Worm (Caenorhabditis elegans) whole organism, late embryonic: ENCODE measurements around the gene F36D3.8.

Source experiments
- T23F11.4 ChIP-seq: fragments of 200-800 bp; sonication (Bioruptor generic); optimal IDR thresholded peaks from 2 replicates; lab custom pipeline; 2018; ENCODE audit warnings: mild to moderate bottlenecking, missing genetic modification characterization, missing compliant biosample characterization
- ahr-1 ChIP-seq: sonication (generic microtip); optimal IDR thresholded peaks from 2 replicates; lab custom pipeline; 2016; ENCODE audit warnings: missing genetic modification characterization, missing compliant biosample characterization
- ama-1 ChIP-seq: fragments of 150-350 bp; optimal IDR thresholded peaks from 2 replicates; lab custom pipeline; 2014
- ceh-22 ChIP-seq: sonication (generic microtip); optimal IDR thresholded peaks from 2 replicates; lab custom pipeline; 2017; ENCODE audit warnings: missing biosample characterization, missing genetic modification characterization
- ceh-48 ChIP-seq: sonication (generic microtip); optimal IDR thresholded peaks from 2 replicates; lab custom pipeline; 2016; ENCODE audit warnings: missing genetic modification characterization, inconsistent platforms, missing compliant biosample characterization
- ceh-9 ChIP-seq: sonication (generic microtip); optimal IDR thresholded peaks from 2 replicates; lab custom pipeline; 2016; ENCODE audit warnings: mild to moderate bottlenecking, missing genetic modification characterization, inconsistent platforms, missing compliant biosample characterization
- eyg-1 ChIP-seq: sonication (generic microtip); optimal IDR thresholded peaks from 2 replicates; lab custom pipeline; 2016; ENCODE audit warnings: missing genotype, missing genetic modification characterization, missing compliant biosample characterization
- hlh-13 ChIP-seq: fragments of 200-800 bp; sonication (Bioruptor generic); optimal IDR thresholded peaks from 2 replicates; lab custom pipeline; 2018; ENCODE audit warnings: mild to moderate bottlenecking, missing genetic modification characterization, missing compliant biosample characterization
- hlh-6 ChIP-seq: sonication (generic microtip); optimal IDR thresholded peaks from 2 replicates; lab custom pipeline; 2016; ENCODE audit warnings: missing genotype, missing genetic modification characterization, missing compliant biosample characterization
- lim-6 ChIP-seq: sonication (generic microtip); optimal IDR thresholded peaks from 2 replicates; lab custom pipeline; 2016; ENCODE audit warnings: missing genetic modification characterization, missing compliant biosample characterization
- lin-11 ChIP-seq: fragments of 200-800 bp; sonication (Bioruptor generic); optimal IDR thresholded peaks from 2 replicates; lab custom pipeline; 2018; ENCODE audit warnings: mild to moderate bottlenecking, missing genetic modification characterization, missing compliant biosample characterization
- nfya-1 ChIP-seq: sonication (generic microtip); optimal IDR thresholded peaks from 2 replicates; lab custom pipeline; 2017; ENCODE audit warnings: missing genetic modification characterization, mild to moderate bottlenecking, missing compliant biosample characterization, antibody characterized with exemption, moderate library complexity
- npax-4 ChIP-seq: sonication (generic microtip); optimal IDR thresholded peaks from 2 replicates; lab custom pipeline; 2016; ENCODE audit warnings: missing genetic modification characterization, missing compliant biosample characterization
- pag-3 ChIP-seq: sonication (generic microtip); optimal IDR thresholded peaks from 2 replicates; lab custom pipeline; 2016; ENCODE audit warnings: missing compliant biosample characterization, missing genetic modification characterization, borderline replicate concordance
- pat-9 ChIP-seq: fragments of 200-800 bp; sonication (Bioruptor generic); optimal IDR thresholded peaks from 2 replicates; lab custom pipeline; 2018; ENCODE audit warnings: mild to moderate bottlenecking, missing genetic modification characterization, moderate library complexity, missing compliant biosample characterization
- pax-1 ChIP-seq: fragments of 150-350 bp; optimal IDR thresholded peaks from 2 replicates; lab custom pipeline; 2014; ENCODE audit warnings: missing biosample characterization, missing genetic modification characterization
- pha-4 ChIP-seq: fragments of 150-350 bp; optimal IDR thresholded peaks from 2 replicates; lab custom pipeline; 2018; ENCODE audit warnings: missing biosample characterization, missing genetic modification reagents, missing genetic modification characterization
- pqm-1 ChIP-seq: sonication (generic microtip); optimal IDR thresholded peaks from 2 replicates; lab custom pipeline; 2016; ENCODE audit warnings: missing genetic modification characterization, missing compliant biosample characterization
- pros-1 ChIP-seq: fragments of 150-350 bp; optimal IDR thresholded peaks from 2 replicates; lab custom pipeline; 2014; ENCODE audit warnings: missing biosample characterization, missing genetic modification reagents, missing genetic modification characterization
- rnt-1 ChIP-seq: sonication (generic microtip); optimal IDR thresholded peaks from 2 replicates; lab custom pipeline; 2016; ENCODE audit warnings: missing genetic modification characterization, missing compliant biosample characterization
- sox-2 ChIP-seq: fragments of 200-800 bp; sonication (Bioruptor generic); IDR thresholded peaks from 2 replicates; pipeline ENCODE4 v1.3.6; 2022; ENCODE audit warnings: missing genetic modification reagents, missing genetic modification characterization, missing compliant biosample characterization
- syd-9 ChIP-seq: sonication (generic microtip); optimal IDR thresholded peaks from 2 replicates; lab custom pipeline; 2016; ENCODE audit warnings: mild to moderate bottlenecking, missing genetic modification characterization, moderate library complexity, missing compliant biosample characterization
- tbx-2 ChIP-seq: sonication (generic microtip); optimal IDR thresholded peaks from 2 replicates; lab custom pipeline; 2016; ENCODE audit warnings: missing genetic modification characterization, missing compliant biosample characterization
- unc-3 ChIP-seq, 2 experiments: fragments of 200-800 bp in 1 of 2; sonication (Bioruptor generic) in 1 of 2; sonication (generic microtip) in 1 of 2; conservative IDR thresholded peaks in 1 of 2; optimal IDR thresholded peaks in 1 of 2; 2 replicates each; pipeline versions ENCODE4 v1.3.6 to Lab custom; 2016 to 2022; ENCODE audit warnings: missing compliant biosample characterization in 2 of 2, missing genetic modification characterization in 2 of 2, missing genetic modification reagents in 1 of 2

The F36D3.8 gene

DNA sequence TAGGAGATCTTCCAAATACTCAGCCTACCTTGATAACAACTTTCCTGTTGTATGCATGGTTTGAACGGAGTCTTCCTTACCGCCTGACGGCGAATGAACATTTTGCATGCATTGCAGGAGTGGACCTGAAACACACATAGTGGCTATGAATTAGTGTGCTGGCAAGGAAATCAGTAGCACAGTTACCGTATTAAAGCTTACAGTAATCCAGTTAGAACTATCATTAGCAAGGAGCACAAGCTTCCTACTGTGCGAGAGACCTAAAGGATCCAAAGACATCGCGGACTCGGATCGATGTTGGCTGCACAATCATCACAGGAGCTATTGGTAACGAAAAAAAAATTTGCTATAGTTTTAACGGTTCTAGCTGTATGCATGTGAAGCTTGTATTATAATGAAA, 43.7 kb downstream of the F36D3.8 start, which contains the start of gene nhr-233:
nhr-233 (minus strand) TSS at position 101 of the 400 bp plus-strand sequence.
- TF ChIP-seq T23F11.4 (GFP tag; lab: Kevin White, UChicago) = no peak

- TF ChIP-seq ceh-9 (tag; lab: Kevin White, UChicago) (no peak), ahr-1 (tag; lab: Kevin White, UChicago) (no peak), npax-4 (tag; lab: Kevin White, UChicago) (no peak), tbx-2 (no peak), lin-11 (no peak), pat-9 (tag; lab: Kevin White, UChicago) (no peak), pros-1 (tag; lab: Kevin White, UChicago) (no peak), lim-6 (tag; lab: Kevin White, UChicago) (no peak), ama-1 (lab: Kevin White, UChicago) (no peak), rnt-1 (tag; lab: Kevin White, UChicago) (no peak), ceh-22 (tag; lab: Kevin White, UChicago) (no peak), pag-3 (tag; lab: Kevin White, UChicago) (no peak), sox-2 (GFP tag; lab: Robert Waterston, UW) (no peak), pax-1 (tag; lab: Kevin White, UChicago) (no peak), nfya-1 (no peak), hlh-13 (no peak), unc-3 (GFP tag; conservative IDR thresholded peaks at IDR 0.05; lab: Robert Waterston, UW) (no peak), unc-3 (tag; optimal IDR thresholded peaks at IDR 0.05; lab: Kevin White, UChicago) (no peak), hlh-6 (tag; lab: Kevin White, UChicago) (no peak)
- TF ChIP-seq, all 69 proteins: peak for 0
Observed at ce11 chrV:16573168-16573567, 46.2 kb downstream of the F36D3.8 start, which contains the start of gene str-149. str-149 (plus strand) TSS chrV:16573468.

ce11 chrV:16575900-16576299, 48.9 kb downstream of the F36D3.8 start, which contains the start of gene str-151:
str-151 (plus strand) TSS chrV:16576200.
- TF ChIP-seq ceh-48 (tag; lab: Kevin White, UChicago) (no peak), pha-4 (no peak), syd-9 (no peak), pqm-1 (tag; lab: Kevin White, UChicago) (no peak), eyg-1 (tag; lab: Kevin White, UChicago) (no peak)
- TF ChIP-seq, all 69 proteins: peak for 0
